Worm (Caenorhabditis elegans): ENCODE data around the gene degl-2.

The degl-2 gene

DNA sequence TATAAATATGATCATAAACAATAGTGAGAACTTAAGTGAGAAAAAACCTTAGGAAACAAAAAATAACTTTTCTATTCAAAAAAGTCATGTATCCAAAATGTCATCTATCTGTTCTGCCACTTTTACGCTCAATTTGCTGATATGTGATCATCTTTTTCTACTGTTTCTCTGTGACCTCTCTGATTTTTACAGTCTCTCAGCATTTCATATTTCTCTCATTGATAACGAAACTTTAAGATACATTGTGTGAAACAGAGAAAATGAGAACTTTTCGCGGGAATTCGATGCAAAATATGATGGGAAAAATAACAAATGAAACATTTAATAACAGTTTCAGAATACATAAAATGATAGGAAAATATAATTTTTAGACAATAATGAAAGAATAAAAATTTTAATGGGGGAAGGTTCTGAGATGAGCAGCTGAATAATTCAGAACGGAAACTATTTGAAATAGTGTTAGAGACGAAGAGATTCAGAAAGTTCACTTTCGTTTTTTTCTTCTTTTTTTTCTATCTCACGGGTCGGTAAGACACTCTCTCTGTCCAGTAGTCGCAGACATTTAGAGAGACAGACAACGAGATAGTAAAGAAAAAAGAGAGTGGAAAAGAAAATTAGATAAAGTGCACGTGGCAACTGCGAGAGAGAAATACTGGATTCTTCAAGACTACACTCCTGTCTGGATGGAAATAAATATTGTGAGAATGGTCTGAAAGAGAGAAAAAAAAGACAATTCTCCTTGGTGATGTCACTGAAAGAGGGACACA, 34.1 kb downstream of the degl-2 start (continued):
- no peak for TF ChIP-seq attf-4 (tag; optimal IDR thresholded peaks at IDR 0.05)
- TF ChIP-seq mes-2 (tag; optimal IDR thresholded peaks at IDR 0.05; ENCODE audit: poor library complexity, severe bottlenecking), result peak; percentile 41
- no peak for TF ChIP-seq zip-2 (tag; optimal IDR thresholded peaks at IDR 0.05)
- TF ChIP-seq nhr-6 (tag; optimal IDR thresholded peaks at IDR 0.05), result no peak
- TF ChIP-seq hif-1 (tag; optimal IDR thresholded peaks at IDR 0.05), result peak in 1 of 2 experiments; percentile 81
- TF ChIP-seq lim-7 (GFP tag; IDR thresholded peaks at IDR 0.05), result no peak
- no peak for TF ChIP-seq snpc-4 (tag; optimal IDR thresholded peaks at IDR 0.05)
- no peak for TF ChIP-seq Y5F2A.4 (GFP tag; optimal IDR thresholded peaks at IDR 0.05)
- TF ChIP-seq F44E2.7 (GFP tag; IDR thresholded peaks at IDR 0.05), result no peak
- TF ChIP-seq ceh-82 (tag; optimal IDR thresholded peaks at IDR 0.05), result no peak
- TF ChIP-seq R02D3.7 (tag; optimal IDR thresholded peaks at IDR 0.05), result no peak
- no peak for TF ChIP-seq ztf-11 (tag; optimal IDR thresholded peaks at IDR 0.05)
- TF ChIP-seq zfp-3 (GFP tag; conservative IDR thresholded peaks at IDR 0.05), result no peak
- TF ChIP-seq hmg-1.1 (GFP tag; IDR thresholded peaks at IDR 0.05), result peak; percentile 56
- no peak for TF ChIP-seq aha-1 (tag)
- TF ChIP-seq php-3 (GFP tag; IDR thresholded peaks at IDR 0.05), result no peak
- TF ChIP-seq nhr-11 (tag; optimal IDR thresholded peaks at IDR 0.05), result peak; percentile 62
- TF ChIP-seq T20F7.1 (GFP tag; optimal IDR thresholded peaks at IDR 0.05), result peak; percentile 54
- TF ChIP-seq egl-27 (tag; optimal IDR thresholded peaks at IDR 0.05), result no peak
- peak; percentile 17 for TF ChIP-seq spr-1 (tag; optimal IDR thresholded peaks at IDR 0.05)
- no peak for TF ChIP-seq nhr-102 (tag; optimal IDR thresholded peaks at IDR 0.05)
- TF ChIP-seq dve-1 (tag; optimal IDR thresholded peaks at IDR 0.05; ENCODE audit: insufficient read depth), result peak; percentile 74
- TF ChIP-seq fkh-10 (GFP tag; optimal IDR thresholded peaks at IDR 0.05), result peak; percentile 77
- TF ChIP-seq daf-19 (GFP tag; conservative IDR thresholded peaks at IDR 0.05), result no peak
- TF ChIP-seq ama-1 (optimal IDR thresholded peaks at IDR 0.05), result no peak
- no peak for TF ChIP-seq duxl-1 (tag; optimal IDR thresholded peaks at IDR 0.05; ENCODE audit: poor library complexity)
- TF ChIP-seq tra-1 (GFP tag; IDR thresholded peaks at IDR 0.05), result peak; percentile 69
- TF ChIP-seq pha-4 (GFP tag; IDR thresholded peaks at IDR 0.05), result no peak
- TF ChIP-seq pha-4 (tag; optimal IDR thresholded peaks at IDR 0.05), result peak; percentile 26
- no peak for TF ChIP-seq daf-8 (GFP tag; IDR thresholded peaks at IDR 0.05)
- TF ChIP-seq nhr-237 (tag; optimal IDR thresholded peaks at IDR 0.05), result no peak
- no peak for TF ChIP-seq ceh-28 (tag; optimal IDR thresholded peaks at IDR 0.05)
- peak; percentile 95 for TF ChIP-seq hlh-30 (tag; optimal IDR thresholded peaks at IDR 0.05; ENCODE audit: insufficient read depth)
- TF ChIP-seq mdl-1 (tag; optimal IDR thresholded peaks at IDR 0.05), result peak; percentile 94 to 99
- peak; percentile 93 for TF ChIP-seq mxl-3 (GFP tag; optimal IDR thresholded peaks at IDR 0.05)
- peak; percentile 31 for TF ChIP-seq dpl-1 (GFP tag; optimal IDR thresholded peaks at IDR 0.05)
- TF ChIP-seq hlh-11 (tag; optimal IDR thresholded peaks at IDR 0.05), result peak; percentile 90
- no peak for TF ChIP-seq skn-1 (tag; optimal IDR thresholded peaks at IDR 0.05)
- no peak for TF ChIP-seq nhr-10 (tag; optimal IDR thresholded peaks at IDR 0.05)
- TF ChIP-seq madf-5 (GFP tag; IDR thresholded peaks at IDR 0.05), result no peak
- TF ChIP-seq Y75B8A.6 (GFP tag; IDR thresholded peaks at IDR 0.05), result no peak
- TF ChIP-seq snpc-1.2 (GFP tag; IDR thresholded peaks at IDR 0.05), result no peak
- 0 out of 2 replicates have a peak, but pooled peaks have one; percentile 9 for TF ChIP-seq mxl-2 (GFP tag; conservative IDR thresholded peaks at IDR 0.05)

Measured in whole organism, L4 larva.